Worm (Caenorhabditis elegans) whole organism, late embryonic: ENCODE measurements around the gene npr-32.

Source experiments
- ceh-31 ChIP-seq: sonication (generic microtip); optimal IDR thresholded peaks from 2 replicates; lab custom pipeline; 2016; ENCODE audit warnings: missing genetic modification characterization, missing compliant biosample characterization
- dmd-4 ChIP-seq: sonication (generic microtip); optimal IDR thresholded peaks from 2 replicates; lab custom pipeline; 2016; ENCODE audit warnings: borderline replicate concordance, missing genetic modification characterization, missing compliant biosample characterization
- hlh-6 ChIP-seq: sonication (generic microtip); optimal IDR thresholded peaks from 2 replicates; lab custom pipeline; 2016; ENCODE audit warnings: missing genotype, missing genetic modification characterization, missing compliant biosample characterization
- sdc-2 ChIP-seq: sonication (generic microtip); optimal IDR thresholded peaks from 2 replicates; lab custom pipeline; 2016; ENCODE audit warnings: missing genotype, missing genetic modification characterization, missing compliant biosample characterization

DNA sequence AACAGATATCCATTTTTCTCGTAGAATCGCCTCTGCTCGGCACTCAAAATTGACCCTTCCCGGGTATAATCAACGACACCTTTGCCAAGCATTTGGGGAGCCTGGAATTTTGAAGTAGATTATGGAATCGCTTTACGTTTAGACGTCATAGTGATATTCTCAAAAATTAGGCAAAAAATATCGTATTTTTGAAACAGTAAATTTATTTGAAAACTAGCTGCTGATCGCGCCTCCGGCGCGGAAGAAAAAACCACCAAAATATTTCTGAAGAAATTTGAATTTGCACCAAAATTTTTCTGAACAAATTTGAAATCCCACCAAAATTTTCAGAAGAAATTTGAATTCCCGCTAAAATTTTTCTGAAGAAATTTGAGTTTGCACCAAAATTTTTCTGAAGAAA, 31.5 kb upstream of the npr-32 start, which contains the start of gene ZK550.6:
- TF ChIP-seq sdc-2 (tag; lab: Kevin White, UChicago) (no peak), dmd-4 (tag; lab: Kevin White, UChicago) (no peak), ceh-31 (no peak), hlh-6 (tag; lab: Kevin White, UChicago) (no peak)
